Fruit fly (Drosophila melanogaster): ENCODE data around the gene CG17917.

Gene CG17917

dm6 chr3R:6373512-6374306 is 31.9 kb downstream of the CG17917 start (continued):
- TF ChIP-seq Sin3A (optimal IDR thresholded peaks at IDR 0.05) (no peak), Fer2 (tag; optimal IDR thresholded peaks at IDR 0.05) (peak; percentile 3), chinmo (GFP tag; IDR thresholded peaks at IDR 0.05; ENCODE audit: partially characterized antibody) (0 out of 4 replicates have a peak, but pooled peaks have one; percentile 19), CG3995 (GFP tag; optimal IDR thresholded peaks at IDR 0.05) (peak; percentile 33), CG9797 (GFP tag; optimal IDR thresholded peaks at IDR 0.05) (no peak), lmd (GFP tag; IDR thresholded peaks at IDR 0.05) (no peak), Aef1 (GFP tag; IDR thresholded peaks at IDR 0.05) (no peak), Deaf1 (tag; optimal IDR thresholded peaks at IDR 0.05) (no peak), HHEX (GFP tag; optimal IDR thresholded peaks at IDR 0.05) (peak; percentile 73), twi (tag; optimal IDR thresholded peaks at IDR 0.05) (peak; percentile 3), CG16779 (GFP tag; IDR thresholded peaks at IDR 0.05) (no peak), Fer1 (GFP tag; optimal IDR thresholded peaks at IDR 0.05) (peak; percentile 67), Sox100B (GFP tag; optimal IDR thresholded peaks at IDR 0.05) (peak; percentile 38), Sry-β (GFP tag; optimal IDR thresholded peaks at IDR 0.05) (no peak), CG15601 (tag; optimal IDR thresholded peaks at IDR 0.05) (peak; percentile 28), mam (GFP tag; optimal IDR thresholded peaks at IDR 0.05) (peak; percentile 41), CG32532 (GFP tag; IDR thresholded peaks at IDR 0.05) (peak; percentile 52; the same call in 1 of the 2 replicates), CG1792 (GFP tag; optimal IDR thresholded peaks at IDR 0.05) (no peak), CG18764 (GFP tag; optimal IDR thresholded peaks at IDR 0.05) (peak; percentile 46), al (GFP tag; IDR thresholded peaks at IDR 0.05) (0 out of 2 replicates have a peak, but pooled peaks have one; percentile 10), CG4404 (GFP tag; IDR thresholded peaks at IDR 0.05) (no peak), Rfx (GFP tag; IDR thresholded peaks at IDR 0.05) (peak; percentile 77), Asciz (GFP tag; optimal IDR thresholded peaks at IDR 0.05) (peak; percentile 72), crc (GFP tag; optimal IDR thresholded peaks at IDR 0.05) (no peak), HLH3B (GFP tag; IDR thresholded peaks at IDR 0.05) (no peak; the same call in 1 of the 2 replicates), mld (GFP tag; IDR thresholded peaks at IDR 0.05; ENCODE audit: partially characterized antibody) (no peak), az2 (GFP tag; optimal IDR thresholded peaks at IDR 0.05) (no peak), CG31441 (GFP tag; IDR thresholded peaks at IDR 0.05) (peak; percentile 27; the same call in 1 of the 2 replicates), Dip2 (GFP tag; IDR thresholded peaks at IDR 0.05) (no peak), slp2 (GFP tag; optimal IDR thresholded peaks at IDR 0.05) (no peak), CG17328 (GFP tag; IDR thresholded peaks at IDR 0.05) (no peak), tx (GFP tag; optimal IDR thresholded peaks at IDR 0.05) (peak; percentile 6), YL-1 (GFP tag; optimal IDR thresholded peaks at IDR 0.05) (no peak), CG15269 (tag; optimal IDR thresholded peaks at IDR 0.05) (peak; percentile 66), CG10431 (GFP tag; optimal IDR thresholded peaks at IDR 0.05) (no peak), knrl (GFP tag; IDR thresholded peaks at IDR 0.05; ENCODE audit: partially characterized antibody) (no peak), luna (GFP tag; optimal IDR thresholded peaks at IDR 0.05) (no peak), CG13624 (GFP tag; optimal IDR thresholded peaks at IDR 0.05) (peak; percentile 42), ind (GFP tag; optimal IDR thresholded peaks at IDR 0.05) (no peak), Rx (GFP tag; IDR thresholded peaks at IDR 0.05) (no peak), CG2116 (GFP tag; optimal IDR thresholded peaks at IDR 0.05) (peak; percentile 63), hkb (optimal IDR thresholded peaks at IDR 0.05) (no peak), hkb (GFP tag; IDR thresholded peaks at IDR 0.05) (peak; percentile 62), CG8290 (GFP tag; optimal IDR thresholded peaks at IDR 0.05) (no peak), CG8290 (tag; optimal IDR thresholded peaks at IDR 0.05) (peak in 1 of 2 experiments; percentile 87), CG13296 (GFP tag; optimal IDR thresholded peaks at IDR 0.05) (peak; percentile 72), bsh (GFP tag; optimal IDR thresholded peaks at IDR 0.05) (peak in 1 of 2 experiments; percentile 40), CG12071 (GFP tag; optimal IDR thresholded peaks at IDR 0.05) (no peak), Eip74EF (GFP tag; optimal IDR thresholded peaks at IDR 0.05) (peak in 1 of 2 experiments; percentile 35), Kr (GFP tag; optimal IDR thresholded peaks at IDR 0.05) (no peak)
